Fruit fly (Drosophila melanogaster) whole organism, wandering third instar larva: ENCODE results near the gene 5PtaseI.

Experiments
- Abd-B ChIP-seq: fragments of >200 bp; optimal IDR thresholded peaks from 2 replicates; lab custom pipeline; 2017; ENCODE audit warnings: missing biosample characterization, missing genetic modification characterization
- CG9705 ChIP-seq: fragments of 200-800 bp; sonication (Bioruptor generic); optimal IDR thresholded peaks from 2 replicates; lab custom pipeline; 2018; ENCODE audit warnings: missing biosample characterization, mild to moderate bottlenecking, missing genetic modification characterization
- Hr78 ChIP-seq: fragments of >200 bp; optimal IDR thresholded peaks from 2 replicates; lab custom pipeline; 2017; ENCODE audit warnings: missing biosample characterization, missing genetic modification characterization
- Myc ChIP-seq: fragments of >200 bp; optimal IDR thresholded peaks from 2 replicates; lab custom pipeline; 2017
- OdsH ChIP-seq: fragments of 200-800 bp; sonication (Bioruptor generic); optimal IDR thresholded peaks from 2 replicates; lab custom pipeline; 2016; ENCODE audit warnings: missing biosample characterization, mild to moderate bottlenecking, missing genetic modification characterization
- Sp1 ChIP-seq: fragments of 200-800 bp; sonication (Bioruptor generic); optimal IDR thresholded peaks from 3 replicates; lab custom pipeline; 2019; ENCODE audit warnings: missing biosample characterization, mild to moderate bottlenecking, missing genetic modification characterization, moderate library complexity
- pan ChIP-seq: fragments of >200 bp; optimal IDR thresholded peaks from 2 replicates; lab custom pipeline; 2017
- psq ChIP-seq: fragments of 200-800 bp; sonication (Bioruptor generic); optimal IDR thresholded peaks from 3 replicates; lab custom pipeline; 2017; ENCODE audit warnings: missing biosample characterization, mild to moderate bottlenecking, missing genetic modification characterization, moderate library complexity

DNA sequence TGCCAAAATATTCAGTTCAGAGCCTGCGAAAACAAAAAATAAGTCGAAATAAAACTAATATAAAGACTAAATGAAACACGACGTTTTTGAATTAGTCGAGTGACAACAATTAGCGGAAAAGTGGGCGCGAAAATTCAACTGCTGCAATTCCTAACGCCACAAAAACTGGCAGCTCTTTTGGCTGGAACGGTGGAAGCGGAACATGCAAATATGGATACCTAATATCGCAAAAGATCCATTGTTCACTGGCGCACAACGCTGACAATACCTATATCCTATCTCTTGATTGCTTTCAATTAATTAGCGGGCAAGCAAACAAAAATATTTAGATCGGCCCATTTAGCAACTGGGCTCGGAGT is 4.4 kb upstream of the 5PtaseI start, which contains the start of gene CG11791:
- TF ChIP-seq pan (lab: Kevin White, UChicago) (no peak), CG9705 (GFP tag; lab: Kevin White, UChicago) (no peak), psq (GFP tag; lab: Kevin White, UChicago) (no peak), Abd-B (GFP tag; lab: Kevin White, UChicago) (no peak), Myc (lab: Kevin White, UChicago) (peak; percentile 46), Hr78 (GFP tag; lab: Kevin White, UChicago) (no peak), OdsH (GFP tag; lab: Kevin White, UChicago) (no peak), Sp1 (GFP tag; lab: Kevin White, UChicago) (no peak)
